Worm (Caenorhabditis elegans): ENCODE measurements around the gene F26C11.1.

DNA sequence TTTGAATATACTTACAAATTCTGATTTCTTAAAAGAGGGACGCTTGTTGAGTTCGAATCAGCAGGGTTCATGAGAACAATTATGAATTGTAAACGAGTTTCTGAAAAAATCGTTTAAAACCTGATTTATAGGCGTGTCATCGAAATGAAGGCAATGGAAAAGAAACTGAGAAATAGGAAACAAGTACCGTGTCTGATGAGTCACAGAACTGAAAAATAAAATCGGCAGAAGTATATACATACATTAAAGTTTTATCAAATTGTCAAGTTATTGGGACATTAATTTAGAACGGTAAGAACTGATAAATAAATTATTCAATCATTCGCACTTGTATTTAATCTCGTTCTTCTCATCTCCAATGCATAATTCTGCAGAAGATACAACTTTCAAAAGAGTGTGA lies 49.3 kb upstream of the F26C11.1 start, which contains the start of gene chil-9:
- TF ChIP-seq nfya-1 (tag; optimal IDR thresholded peaks at IDR 0.05; ENCODE audit: borderline replicate concordance, insufficient read depth), result no peak
- no peak for TF ChIP-seq F57A8.1 (GFP tag; optimal IDR thresholded peaks at IDR 0.05)
- no peak for TF ChIP-seq F33H1.4 (GFP tag; IDR thresholded peaks at IDR 0.05)
- TF ChIP-seq cebp-1 (GFP tag; IDR thresholded peaks at IDR 0.05), result no peak
- TF ChIP-seq cebp-1 (tag; optimal IDR thresholded peaks at IDR 0.05), result no peak
- TF ChIP-seq B0035.1 (tag; optimal IDR thresholded peaks at IDR 0.05), result no peak
